Worm (Caenorhabditis elegans) whole organism, L2 larva: ENCODE results near the gene tat-4.

Source experiments
- F13H6.1 ChIP-seq: sonication (generic microtip); optimal IDR thresholded peaks from 2 replicates; lab custom pipeline; 2016; ENCODE audit warnings: missing genetic modification characterization, missing compliant biosample characterization
- alr-1 ChIP-seq: fragments of 150-350 bp; optimal IDR thresholded peaks from 2 replicates; lab custom pipeline; 2014; ENCODE audit warnings: missing biosample characterization, missing genetic modification characterization
- aly-2 ChIP-seq: fragments of 150-350 bp; optimal IDR thresholded peaks from 2 replicates; lab custom pipeline; 2014; ENCODE audit warnings: missing biosample characterization, missing genetic modification characterization
- dmd-4 ChIP-seq: sonication (generic microtip); optimal IDR thresholded peaks from 2 replicates; lab custom pipeline; 2017; ENCODE audit warnings: missing biosample characterization, missing genetic modification characterization
- egl-27 ChIP-seq: sonication (generic microtip); optimal IDR thresholded peaks from 3 replicates; lab custom pipeline; 2017; ENCODE audit warnings: missing biosample characterization, missing genetic modification reagents, missing genetic modification characterization
- unc-55 ChIP-seq: fragments of 150-350 bp; sonication (generic microtip); optimal IDR thresholded peaks from 3 replicates; lab custom pipeline; 2014; ENCODE audit warnings: missing biosample characterization, missing genetic modification reagents, missing genetic modification characterization

ce11 chrII:6288104-6288503 is 44.0 kb upstream of the tat-4 start:
- TF ChIP-seq aly-2 (tag; lab: Kevin White, UChicago): no peak
- TF ChIP-seq alr-1 (tag; lab: Kevin White, UChicago): no peak
- TF ChIP-seq egl-27 (tag; lab: Kevin White, UChicago): no peak
- no peak for TF ChIP-seq dmd-4 (tag; lab: Kevin White, UChicago)
- no peak for TF ChIP-seq F13H6.1 (tag; lab: Kevin White, UChicago)
- TF ChIP-seq unc-55: no peak
